Fruit fly (Drosophila melanogaster): Measurements from ENCODE around the gene sina.
A peak's percentile ranks its signal among the peaks of the same experiment; 100 is the strongest.

Gene sina

dm6 chr3L:16854387-16855033 lies 959 bp downstream of the sina start:
- TF ChIP-seq Doc2 (GFP tag; IDR thresholded peaks at IDR 0.05) (no peak), CG33557 (GFP tag; optimal IDR thresholded peaks at IDR 0.05) (no peak), CG10431 (GFP tag; optimal IDR thresholded peaks at IDR 0.05) (peak; percentile 99), br (optimal IDR thresholded peaks at IDR 0.05) (no peak), nau (GFP tag; optimal IDR thresholded peaks at IDR 0.05) (no peak), sd (tag; optimal IDR thresholded peaks at IDR 0.05) (no peak), Spps (tag; optimal IDR thresholded peaks at IDR 0.05) (no peak), cato (GFP tag; optimal IDR thresholded peaks at IDR 0.05; ENCODE audit: borderline replicate concordance) (no peak), CG9437 (GFP tag; optimal IDR thresholded peaks at IDR 0.05) (peak; percentile 98), CG2199 (GFP tag; IDR thresholded peaks at IDR 0.05) (0 out of 3 replicates have a peak, but pooled peaks have one; percentile 9), disco-r (GFP tag; optimal IDR thresholded peaks at IDR 0.05) (no peak), CG34224 (GFP tag; IDR thresholded peaks at IDR 0.05; ENCODE audit: partially characterized antibody) (peak; percentile 28; the same call in 1 of the 3 replicates), B-H1 (GFP tag; IDR thresholded peaks at IDR 0.05) (no peak; the same call in 2 of the 3 replicates), ci (GFP tag; IDR thresholded peaks at IDR 0.05) (no peak), CG10209 (GFP tag; optimal IDR thresholded peaks at IDR 0.05) (no peak), Camta (GFP tag; optimal IDR thresholded peaks at IDR 0.05) (no peak), CG30020 (tag; optimal IDR thresholded peaks at IDR 0.05) (no peak), CG31224 (GFP tag; IDR thresholded peaks at IDR 0.05) (no peak), CG6765 (GFP tag; optimal IDR thresholded peaks at IDR 0.05) (no peak), cwo (GFP tag; optimal IDR thresholded peaks at IDR 0.05) (no peak), cg (GFP tag; optimal IDR thresholded peaks at IDR 0.05) (peak; percentile 83), CG1792 (GFP tag; optimal IDR thresholded peaks at IDR 0.05) (no peak), CG4707 (GFP tag; optimal IDR thresholded peaks at IDR 0.05) (no peak), H15 (GFP tag; IDR thresholded peaks at IDR 0.05) (no peak), Meics (GFP tag; optimal IDR thresholded peaks at IDR 0.05) (no peak), Scr (GFP tag; IDR thresholded peaks at IDR 0.05; ENCODE audit: partially characterized antibody) (no peak), pum (GFP tag; optimal IDR thresholded peaks at IDR 0.05) (no peak), cad (GFP tag; optimal IDR thresholded peaks at IDR 0.05) (no peak), CG11085 (GFP tag; IDR thresholded peaks at IDR 0.05) (no peak), Nf-YA (GFP tag; IDR thresholded peaks at IDR 0.05) (no peak), nerfin-1 (tag; optimal IDR thresholded peaks at IDR 0.05) (no peak), wor (GFP tag; IDR thresholded peaks at IDR 0.05) (no peak), Chrac-16 (GFP tag; optimal IDR thresholded peaks at IDR 0.05) (no peak), chm (GFP tag; IDR thresholded peaks at IDR 0.05) (no peak), org-1 (GFP tag; optimal IDR thresholded peaks at IDR 0.05) (no peak), CG14050 (GFP tag; IDR thresholded peaks at IDR 0.05) (no peak), CG1832 (GFP tag; optimal IDR thresholded peaks at IDR 0.05) (no peak), tgo (GFP tag; IDR thresholded peaks at IDR 0.05) (no peak), pita (GFP tag; optimal IDR thresholded peaks at IDR 0.05) (no peak), slou (GFP tag; optimal IDR thresholded peaks at IDR 0.05) (no peak), Antp (GFP tag; optimal IDR thresholded peaks at IDR 0.05) (no peak), CG17359 (tag; optimal IDR thresholded peaks at IDR 0.05) (no peak), Hr3 (GFP tag; optimal IDR thresholded peaks at IDR 0.05) (no peak), Xrp1 (GFP tag; IDR thresholded peaks at IDR 0.05) (no peak), mld (GFP tag; IDR thresholded peaks at IDR 0.05; ENCODE audit: partially characterized antibody) (no peak), CG7987 (GFP tag; optimal IDR thresholded peaks at IDR 0.05) (no peak), CG15073 (GFP tag; optimal IDR thresholded peaks at IDR 0.05) (no peak), Bteb2 (GFP tag; optimal IDR thresholded peaks at IDR 0.05) (no peak), shn (GFP tag; optimal IDR thresholded peaks at IDR 0.05) (no peak), CG4854 (GFP tag; optimal IDR thresholded peaks at IDR 0.05) (no peak), CG8359 (GFP tag; optimal IDR thresholded peaks at IDR 0.05; ENCODE audit: borderline replicate concordance) (no peak)
